Fruit fly (Drosophila melanogaster) whole organism, prepupa: ENCODE results near the gene CG13884.

ENCODE experiments used
- Blimp-1 ChIP-seq: fragments of 200-800 bp; sonication (Bioruptor generic); optimal IDR thresholded peaks from 3 replicates; lab custom pipeline; 2017; ENCODE audit warnings: missing biosample characterization, missing genetic modification characterization, mild to moderate bottlenecking, moderate library complexity, missing genetic modification reagents
- CG11762 ChIP-seq: fragments of 200-800 bp; sonication (Bioruptor generic); optimal IDR thresholded peaks from 3 replicates; lab custom pipeline; 2016; ENCODE audit warnings: missing biosample characterization, missing genetic modification characterization; ENCODE audit not compliant: insufficient read depth
- CG3919 ChIP-seq: fragments of 200-800 bp; sonication (Bioruptor generic); optimal IDR thresholded peaks from 3 replicates; lab custom pipeline; 2016; ENCODE audit warnings: missing biosample characterization, missing genetic modification characterization
- CG6163 ChIP-seq: fragments of 200-800 bp; sonication (Bioruptor generic); IDR thresholded peaks from 3 replicates; pipeline ENCODE4 v1.3.6; 2022; ENCODE audit warnings: missing biosample characterization, missing genetic modification characterization
- CG6854 ChIP-seq: fragments of 200-800 bp; sonication (Bioruptor generic); optimal IDR thresholded peaks from 2 replicates; lab custom pipeline; 2017; ENCODE audit warnings: missing biosample characterization, mild to moderate bottlenecking, missing genetic modification characterization
- Ets21C ChIP-seq: fragments of 200-800 bp; sonication (Bioruptor generic); optimal IDR thresholded peaks from 3 replicates; lab custom pipeline; 2016; ENCODE audit warnings: missing biosample characterization, missing genetic modification characterization
- Met ChIP-seq: fragments of 200-800 bp; sonication (Bioruptor generic); optimal IDR thresholded peaks from 3 replicates; lab custom pipeline; 2016; ENCODE audit warnings: missing biosample characterization, missing genetic modification characterization
- Sox102F ChIP-seq: fragments of 200-800 bp; sonication (Bioruptor generic); optimal IDR thresholded peaks from 2 replicates; lab custom pipeline; 2016; ENCODE audit warnings: missing biosample characterization, mild to moderate bottlenecking, missing genetic modification characterization
- spab ChIP-seq: fragments of 200-800 bp; sonication (Bioruptor generic); optimal IDR thresholded peaks from 2 replicates; lab custom pipeline; 2017; ENCODE audit warnings: missing biosample characterization, mild to moderate bottlenecking, missing genetic modification characterization, missing genetic modification reagents
- topi ChIP-seq: fragments of 200-800 bp; sonication (Bioruptor generic); optimal IDR thresholded peaks from 3 replicates; lab custom pipeline; 2016; ENCODE audit warnings: missing biosample characterization, missing genetic modification characterization

DNA sequence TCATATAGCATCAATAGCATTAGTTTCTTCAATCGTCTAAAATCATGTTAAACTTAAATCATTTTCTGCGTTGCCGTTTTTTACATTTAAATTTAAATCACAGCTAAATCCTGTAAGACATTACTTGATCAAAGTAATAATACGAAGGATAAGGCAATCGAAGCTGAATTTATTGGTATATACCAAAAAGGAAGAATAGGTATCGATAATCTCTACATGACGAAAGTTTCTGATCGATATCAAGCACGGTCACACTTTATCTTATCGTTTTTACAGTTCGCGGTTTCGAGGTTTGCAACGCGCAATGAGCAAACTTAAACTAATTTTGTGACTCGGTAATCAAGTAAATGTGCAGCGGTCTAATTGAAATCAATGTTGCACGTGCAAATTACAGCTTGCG is 38.4 kb downstream of the CG13884 start, which contains the start of the genes Atac3 and Ptpmeg:
- TF ChIP-seq CG11762 (GFP tag; lab: Kevin White, UChicago) (no peak), CG6854 (GFP tag; lab: Kevin White, UChicago) (no peak), CG3919 (GFP tag; lab: Kevin White, UChicago) (no peak), Sox102F (no peak), spab (GFP tag; lab: Kevin White, UChicago) (no peak), topi (GFP tag; lab: Kevin White, UChicago) (no peak), Ets21C (no peak), Blimp-1 (GFP tag; lab: Kevin White, UChicago) (no peak), CG6163 (no peak), Met (GFP tag; lab: Kevin White, UChicago) (no peak)
